Worm (Caenorhabditis elegans): Measurements from ENCODE around the gene Y56A3A.31.

DNA sequence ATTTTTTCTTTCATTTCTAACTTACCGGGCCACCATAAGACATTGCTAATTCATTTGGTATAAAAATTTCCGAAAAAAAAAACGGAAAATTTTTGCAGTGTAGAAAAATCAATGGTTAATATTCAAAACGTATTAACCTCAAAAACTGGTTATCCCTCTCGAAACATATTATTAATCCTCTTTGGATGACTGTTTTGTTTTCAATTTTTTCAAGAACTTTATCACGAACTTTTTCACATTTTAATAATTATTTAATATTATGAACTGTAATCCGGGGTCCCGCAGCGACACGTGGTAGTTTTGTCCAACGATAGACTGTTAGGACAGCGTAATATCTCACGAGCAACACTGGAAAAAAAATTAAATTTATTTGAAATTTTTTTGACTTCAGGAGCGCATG is 54.5 kb downstream of the Y56A3A.31 start, which contains the start of gene Y79H2A.12:
- no peak for TF ChIP-seq ama-1 (optimal IDR thresholded peaks at IDR 0.05)
- no peak for TF ChIP-seq ceh-30 (tag; optimal IDR thresholded peaks at IDR 0.05)
- no peak for TF ChIP-seq rnt-1 (tag; optimal IDR thresholded peaks at IDR 0.05)
- TF ChIP-seq ceh-2 (tag; optimal IDR thresholded peaks at IDR 0.05) = no peak

All from whole organism, late embryonic.